Fruit fly (Drosophila melanogaster): Measurements from ENCODE around the gene bru1.

The bru1 gene

DNA sequence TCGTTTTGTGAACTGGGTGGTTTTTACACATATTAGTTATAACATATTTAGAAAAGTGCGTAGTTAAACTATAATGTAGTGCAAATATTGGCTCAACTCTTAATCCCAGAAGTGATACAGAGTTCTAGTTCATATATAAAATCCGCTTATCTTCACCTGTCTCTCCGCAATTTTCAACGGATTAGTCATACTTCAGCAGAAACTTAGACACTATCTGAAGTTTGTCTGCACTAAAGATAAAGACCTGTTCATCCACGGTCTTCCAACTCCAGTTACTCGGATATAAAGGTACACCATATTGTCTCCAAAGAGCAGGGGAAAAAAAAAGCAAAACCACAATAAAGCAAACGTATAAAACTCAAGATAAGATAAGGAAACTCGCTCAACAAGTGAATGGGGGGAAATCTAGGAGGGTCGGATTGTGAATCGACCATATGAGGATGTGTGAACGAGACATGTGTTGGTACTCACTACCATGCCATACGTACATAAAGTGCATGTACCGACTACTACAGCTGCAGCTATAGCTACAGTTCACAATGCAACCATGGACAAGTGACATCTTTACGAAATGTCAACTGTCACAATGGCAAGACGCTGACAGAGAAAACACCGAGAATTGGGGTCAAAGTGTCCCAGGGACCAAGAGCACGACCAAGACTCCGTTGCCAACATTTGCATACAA, 173.7 kb downstream of the bru1 start:
- no peak for TF ChIP-seq CG32264 (GFP tag; optimal IDR thresholded peaks at IDR 0.05)
- no peak for TF ChIP-seq ey (GFP tag; optimal IDR thresholded peaks at IDR 0.05)
- no peak for TF ChIP-seq Abd-B (GFP tag; optimal IDR thresholded peaks at IDR 0.05)
- no peak for TF ChIP-seq br (GFP tag; optimal IDR thresholded peaks at IDR 0.05)
- no peak for TF ChIP-seq OdsH (GFP tag; optimal IDR thresholded peaks at IDR 0.05)
- no peak for TF ChIP-seq dsf (GFP tag; optimal IDR thresholded peaks at IDR 0.05; ENCODE audit: borderline replicate concordance)
- no peak for TF ChIP-seq woc (GFP tag; optimal IDR thresholded peaks at IDR 0.05)
- TF ChIP-seq sv (GFP tag; optimal IDR thresholded peaks at IDR 0.05) = no peak

DNA sequence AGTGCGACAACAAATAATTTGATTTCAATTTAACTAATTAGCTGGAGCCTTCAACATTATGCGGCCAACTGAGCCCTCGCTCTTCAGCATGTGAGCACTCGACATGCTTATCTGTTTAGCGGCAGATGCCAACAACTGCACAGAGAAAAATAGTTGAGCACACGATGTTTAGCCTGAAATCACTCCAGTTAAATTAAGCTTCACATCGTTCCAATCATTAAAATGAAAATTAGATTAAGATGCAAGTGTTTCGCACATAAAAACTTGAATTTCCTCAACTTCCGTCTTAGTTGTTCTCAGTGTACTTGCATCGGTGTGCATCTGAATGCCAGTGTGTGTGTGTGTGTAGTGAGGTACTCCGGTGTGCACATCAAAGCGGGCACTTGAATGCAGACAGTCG, 176.1 kb downstream of the bru1 start:
- peak; percentile 8 for TF ChIP-seq Dfd (GFP tag; optimal IDR thresholded peaks at IDR 0.05)
- TF ChIP-seq foxo (GFP tag; optimal IDR thresholded peaks at IDR 0.05) = peak in 1 of 2 experiments; percentile 15
- TF ChIP-seq jim (GFP tag; optimal IDR thresholded peaks at IDR 0.05) = no peak
- TF ChIP-seq fru (GFP tag; optimal IDR thresholded peaks at IDR 0.05) = no peak

DNA sequence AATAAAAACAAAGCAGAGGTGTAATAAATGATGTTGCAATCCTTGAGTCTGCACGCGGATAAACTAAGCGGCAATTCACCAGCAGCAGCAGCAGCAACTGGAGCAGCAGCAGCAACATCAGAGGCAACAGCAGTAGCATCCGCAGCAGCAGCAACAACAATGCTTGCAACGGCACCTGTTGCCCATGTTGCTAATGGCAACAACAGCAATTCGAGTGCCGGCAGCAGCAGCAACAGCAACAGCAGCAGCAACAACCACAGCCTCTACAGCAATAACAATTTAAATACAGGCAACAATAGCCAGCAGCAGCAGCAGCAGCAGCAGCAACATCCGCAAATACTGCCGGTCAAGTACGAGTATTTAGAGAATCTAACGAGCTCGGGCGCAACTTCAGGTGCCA, 177.2 kb downstream of the bru1 start:
- TF ChIP-seq pan (optimal IDR thresholded peaks at IDR 0.05) (no peak), br (GFP tag; optimal IDR thresholded peaks at IDR 0.05) (no peak), Myc (optimal IDR thresholded peaks at IDR 0.05) (no peak), N (GFP tag; optimal IDR thresholded peaks at IDR 0.05) (no peak), dmrt93B (GFP tag; optimal IDR thresholded peaks at IDR 0.05) (no peak), woc (GFP tag; optimal IDR thresholded peaks at IDR 0.05) (no peak), Dfd (GFP tag; optimal IDR thresholded peaks at IDR 0.05) (peak; percentile 97)

DNA sequence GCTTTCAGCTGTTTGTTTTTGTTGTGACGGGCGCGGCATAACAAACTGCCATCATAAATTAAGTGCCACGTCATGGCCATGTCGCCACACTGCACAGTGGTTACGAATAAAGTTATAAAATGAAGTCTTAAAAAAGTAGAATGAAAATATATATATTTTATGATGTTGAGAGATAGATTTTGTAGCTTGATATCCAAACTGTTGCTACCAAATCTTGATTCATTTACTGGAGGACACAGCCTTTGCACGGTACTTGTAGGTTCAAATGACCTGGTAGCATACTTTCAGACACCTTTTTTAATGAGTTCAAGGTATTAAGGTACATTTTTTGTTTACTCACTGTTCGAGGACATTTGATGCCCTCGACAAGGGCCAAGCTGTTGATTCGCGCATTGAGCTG, 179.1 kb downstream of the bru1 start:
- TF ChIP-seq sage (GFP tag; optimal IDR thresholded peaks at IDR 0.05) = no peak
- TF ChIP-seq Sp1 (GFP tag; optimal IDR thresholded peaks at IDR 0.05) = no peak
- no peak for TF ChIP-seq h (GFP tag; optimal IDR thresholded peaks at IDR 0.05)
- TF ChIP-seq Dif (GFP tag; optimal IDR thresholded peaks at IDR 0.05; ENCODE audit: partially characterized antibody) = no peak

DNA sequence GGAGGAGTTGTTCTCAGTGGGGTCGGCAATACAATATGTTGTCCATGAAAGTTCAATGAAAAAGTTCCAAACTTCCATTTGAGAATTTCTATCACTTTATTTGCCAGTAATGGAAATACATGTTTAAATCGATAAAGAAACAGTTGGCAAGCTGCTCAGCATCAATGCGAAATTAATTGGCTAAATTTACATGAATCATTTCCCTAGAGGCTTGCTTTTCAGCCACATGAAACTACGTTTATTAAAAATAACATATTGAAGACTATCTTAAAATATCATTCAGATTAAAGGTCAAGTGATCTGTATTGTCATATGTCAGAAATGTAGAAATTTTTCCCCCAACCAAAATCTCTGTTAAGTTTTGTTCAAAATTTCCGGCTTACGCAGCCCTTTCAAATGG, 181.3 kb downstream of the bru1 start, which contains the start of gene CG17010:
TSS of gene CG17010 (plus strand) at position 301 of the 400 bp plus-strand sequence.
- TF ChIP-seq HLH106 (tag; optimal IDR thresholded peaks at IDR 0.05) = no peak
- no peak for TF ChIP-seq CG9705 (GFP tag; optimal IDR thresholded peaks at IDR 0.05)
- TF ChIP-seq Hr78 (GFP tag; optimal IDR thresholded peaks at IDR 0.05) = no peak
- TF ChIP-seq fru (GFP tag; optimal IDR thresholded peaks at IDR 0.05) = no peak
- no peak for TF ChIP-seq Dfd (GFP tag; optimal IDR thresholded peaks at IDR 0.05)
- TF ChIP-seq tai (GFP tag; optimal IDR thresholded peaks at IDR 0.05) = no peak
- TF ChIP-seq OdsH (GFP tag; optimal IDR thresholded peaks at IDR 0.05) = no peak
- TF ChIP-seq brk (GFP tag; optimal IDR thresholded peaks at IDR 0.05) = no peak
- no peak for TF ChIP-seq br (GFP tag; optimal IDR thresholded peaks at IDR 0.05)
- no peak for TF ChIP-seq Dif (GFP tag; optimal IDR thresholded peaks at IDR 0.05; ENCODE audit: partially characterized antibody)
- TF ChIP-seq rgr (GFP tag; optimal IDR thresholded peaks at IDR 0.05) = no peak
- TF ChIP-seq foxo (GFP tag; optimal IDR thresholded peaks at IDR 0.05) = no peak
- no peak for TF ChIP-seq psq (GFP tag; optimal IDR thresholded peaks at IDR 0.05)
- TF ChIP-seq N (GFP tag; optimal IDR thresholded peaks at IDR 0.05) = no peak
